Worm (Caenorhabditis elegans) whole organism, L1 larva: Measurements from ENCODE around the gene ilys-6.

Experiments
- C04F5.9 ChIP-seq: sonication (generic microtip); optimal IDR thresholded peaks from 2 replicates; lab custom pipeline; 2016; ENCODE audit warnings: missing genetic modification characterization, missing compliant biosample characterization
- C16A3.4 ChIP-seq: fragments of 150-350 bp; optimal IDR thresholded peaks from 2 replicates; lab custom pipeline; 2014; ENCODE audit warnings: missing biosample characterization, missing genetic modification characterization
- F16B12.6 ChIP-seq: fragments of 150-350 bp; optimal IDR thresholded peaks from 2 replicates; lab custom pipeline; 2014; ENCODE audit warnings: missing biosample characterization, missing genetic modification characterization
- aha-1 ChIP-seq: fragments of 150-350 bp; optimal IDR thresholded peaks from 2 replicates; lab custom pipeline; 2014; ENCODE audit warnings: missing biosample characterization, missing genetic modification characterization
- aly-2 ChIP-seq: fragments of 150-350 bp; optimal IDR thresholded peaks from 2 replicates; lab custom pipeline; 2014; ENCODE audit warnings: missing biosample characterization, missing genetic modification characterization
- ceh-8 ChIP-seq: fragments of 200-800 bp; sonication (Bioruptor generic); optimal IDR thresholded peaks from 2 replicates; lab custom pipeline; 2018; ENCODE audit warnings: mild to moderate bottlenecking, missing genetic modification characterization, moderate library complexity, missing compliant biosample characterization
- ceh-82 ChIP-seq, 3 experiments: fragments of 150-350 bp in 1 of 3; sonication (generic microtip) in 2 of 3; optimal IDR thresholded peaks; 2 replicates each; lab custom pipeline; 2014 to 2017; ENCODE audit warnings: missing biosample characterization in 3 of 3, missing genetic modification characterization in 3 of 3
- ceh-88 ChIP-seq: fragments of 200-800 bp; sonication (Bioruptor generic); IDR thresholded peaks from 2 replicates; pipeline ENCODE4 v1.3.6; 2022; ENCODE audit warnings: missing genetic modification characterization, missing compliant biosample characterization
- ceh-90 ChIP-seq: sonication (generic microtip); optimal IDR thresholded peaks from 2 replicates; lab custom pipeline; 2016; ENCODE audit warnings: missing genetic modification characterization, missing compliant biosample characterization
- ces-1 ChIP-seq: fragments of 150-350 bp; optimal IDR thresholded peaks from 2 replicates; lab custom pipeline; 2014; ENCODE audit warnings: missing biosample characterization, missing genetic modification reagents, missing genetic modification characterization
- dpl-1 ChIP-seq, 3 experiments: fragments of 150-350 bp in 2 of 3; sonication (generic microtip) in 1 of 3; optimal IDR thresholded peaks; 2 replicates each; lab custom pipeline; 2014 to 2017; ENCODE audit warnings: missing biosample characterization in 3 of 3, missing genetic modification characterization in 3 of 3, missing genetic modification reagents in 3 of 3
- dsc-1 ChIP-seq: sonication (generic microtip); optimal IDR thresholded peaks from 2 replicates; lab custom pipeline; 2016; ENCODE audit warnings: mild to moderate bottlenecking, missing genetic modification characterization, missing compliant biosample characterization
- efl-3 ChIP-seq: fragments of 200-800 bp; sonication (Bioruptor generic); optimal IDR thresholded peaks from 2 replicates; lab custom pipeline; 2018; ENCODE audit warnings: mild to moderate bottlenecking, missing genetic modification characterization, missing compliant biosample characterization
- egl-13 ChIP-seq: sonication (generic microtip); optimal IDR thresholded peaks from 2 replicates; lab custom pipeline; 2016; ENCODE audit warnings: missing genotype, missing genetic modification reagents, missing genetic modification characterization, missing compliant biosample characterization
- elt-2 ChIP-seq: sonication (generic microtip); optimal IDR thresholded peaks from 2 replicates; lab custom pipeline; 2016; ENCODE audit warnings: missing genetic modification characterization, mild to moderate bottlenecking, inconsistent platforms, missing compliant biosample characterization, missing genetic modification reagents
- ets-5 ChIP-seq: fragments of 200-800 bp; sonication (Bioruptor generic); IDR thresholded peaks from 2 replicates; pipeline ENCODE4 v1.3.6; 2022; ENCODE audit warnings: missing genetic modification characterization, missing compliant biosample characterization
- fkh-10 ChIP-seq: sonication (generic microtip); optimal IDR thresholded peaks from 2 replicates; lab custom pipeline; 2017; ENCODE audit warnings: missing biosample characterization, missing genetic modification reagents, missing genetic modification characterization
- fkh-4 ChIP-seq: sonication (generic microtip); optimal IDR thresholded peaks from 2 replicates; lab custom pipeline; 2016; ENCODE audit warnings: missing compliant biosample characterization, missing genetic modification characterization, borderline replicate concordance
- fkh-8 ChIP-seq: sonication (generic microtip); optimal IDR thresholded peaks from 2 replicates; lab custom pipeline; 2016; ENCODE audit warnings: mild to moderate bottlenecking, missing genetic modification characterization, missing compliant biosample characterization
- fos-1 ChIP-seq: fragments of 150-350 bp; optimal IDR thresholded peaks from 2 replicates; lab custom pipeline; 2014; ENCODE audit warnings: missing biosample characterization, missing genetic modification characterization
- hlh-17 ChIP-seq: fragments of 200-800 bp; sonication (Bioruptor generic); optimal IDR thresholded peaks from 2 replicates; lab custom pipeline; 2018; ENCODE audit warnings: missing genetic modification characterization, mild to moderate bottlenecking, missing compliant biosample characterization, moderate library complexity, borderline replicate concordance
- hlh-4 ChIP-seq: sonication (generic microtip); optimal IDR thresholded peaks from 2 replicates; lab custom pipeline; 2016; ENCODE audit warnings: mild to moderate bottlenecking, missing genetic modification characterization, missing compliant biosample characterization
- isw-1 ChIP-seq: fragments of 200-800 bp; sonication (Bioruptor generic); IDR thresholded peaks from 2 replicates; pipeline ENCODE4 v1.3.6; 2022; ENCODE audit warnings: missing genetic modification characterization, missing compliant biosample characterization
- jun-1 ChIP-seq: fragments of 150-350 bp; optimal IDR thresholded peaks from 2 replicates; lab custom pipeline; 2014; ENCODE audit warnings: missing biosample characterization, missing genetic modification reagents, missing genetic modification characterization
- lin-13 ChIP-seq: fragments of 150-350 bp; optimal IDR thresholded peaks from 2 replicates; lab custom pipeline; 2014; ENCODE audit warnings: missing biosample characterization, missing genetic modification reagents, missing genetic modification characterization
- lin-39 ChIP-seq: fragments of 150-350 bp; optimal IDR thresholded peaks from 2 replicates; lab custom pipeline; 2014; ENCODE audit warnings: missing biosample characterization, missing genetic modification reagents, missing genetic modification characterization
- lir-3 ChIP-seq: sonication (generic microtip); optimal IDR thresholded peaks from 2 replicates; lab custom pipeline; 2016; ENCODE audit warnings: mild to moderate bottlenecking, missing genetic modification characterization, moderate library complexity, missing compliant biosample characterization; ENCODE audit not compliant: poor library complexity
- lsy-2 ChIP-seq, 2 experiments: fragments of 150-350 bp; optimal IDR thresholded peaks; 2 replicates each; lab custom pipeline; 2014; ENCODE audit warnings: missing biosample characterization in 2 of 2, missing genetic modification characterization in 2 of 2
- mab-9 ChIP-seq: fragments of 200-800 bp; sonication (Bioruptor generic); IDR thresholded peaks from 2 replicates; pipeline ENCODE4 v1.3.6; 2022; ENCODE audit warnings: missing genetic modification reagents, missing genetic modification characterization, missing compliant biosample characterization
- mef-2 ChIP-seq: fragments of 150-350 bp; optimal IDR thresholded peaks from 2 replicates; lab custom pipeline; 2014; ENCODE audit warnings: missing biosample characterization, missing genetic modification characterization
- mep-1 ChIP-seq: fragments of 150-350 bp; optimal IDR thresholded peaks from 2 replicates; lab custom pipeline; 2014; ENCODE audit warnings: missing biosample characterization, missing genetic modification characterization
- nhr-11 ChIP-seq: fragments of 150-350 bp; optimal IDR thresholded peaks from 2 replicates; lab custom pipeline; 2014; ENCODE audit warnings: missing biosample characterization, missing genetic modification characterization
- nhr-12 ChIP-seq: sonication (generic microtip); optimal IDR thresholded peaks from 2 replicates; lab custom pipeline; 2017; ENCODE audit warnings: missing biosample characterization, missing genetic modification characterization
- nhr-19 ChIP-seq: fragments of 200-800 bp; sonication (Bioruptor generic); conservative IDR thresholded peaks from 2 replicates; pipeline ENCODE4 v1.3.6; 2022; ENCODE audit warnings: missing genetic modification characterization, missing compliant biosample characterization
- nhr-237 ChIP-seq: fragments of 150-350 bp; optimal IDR thresholded peaks from 2 replicates; lab custom pipeline; 2014; ENCODE audit warnings: missing biosample characterization, missing genetic modification characterization
- nhr-47 ChIP-seq: sonication (generic microtip); optimal IDR thresholded peaks from 2 replicates; lab custom pipeline; 2016; ENCODE audit warnings: mild to moderate bottlenecking, missing genetic modification characterization, moderate library complexity, missing compliant biosample characterization
- nhr-77 ChIP-seq: fragments of 150-350 bp; optimal IDR thresholded peaks from 2 replicates; lab custom pipeline; 2014; ENCODE audit warnings: missing biosample characterization, missing genetic modification characterization
- nhr-84 ChIP-seq: sonication (generic microtip); optimal IDR thresholded peaks from 2 replicates; lab custom pipeline; 2017; ENCODE audit warnings: missing biosample characterization, missing genetic modification characterization
- nhr-85 ChIP-seq: sonication (generic microtip); peaks from one replicate; lab custom pipeline; 2016; ENCODE audit warnings: missing genetic modification characterization, inconsistent platforms, missing compliant biosample characterization
- rnt-1 ChIP-seq: sonication (generic microtip); optimal IDR thresholded peaks from 2 replicates; lab custom pipeline; 2016; ENCODE audit warnings: mild to moderate bottlenecking, missing genetic modification characterization, moderate library complexity, missing compliant biosample characterization
- skn-1 ChIP-seq: fragments of 150-350 bp; optimal IDR thresholded peaks from 2 replicates; lab custom pipeline; 2014; ENCODE audit warnings: missing biosample characterization, missing genetic modification characterization
- sox-4 ChIP-seq: sonication (generic microtip); optimal IDR thresholded peaks from 2 replicates; lab custom pipeline; 2016; ENCODE audit warnings: missing genetic modification characterization, missing compliant biosample characterization
- sup-37 ChIP-seq: fragments of 200-800 bp; sonication (Bioruptor generic); optimal IDR thresholded peaks from 2 replicates; lab custom pipeline; 2018; ENCODE audit warnings: mild to moderate bottlenecking, missing genetic modification characterization, missing compliant biosample characterization
- swsn-7 ChIP-seq: sonication (generic microtip); optimal IDR thresholded peaks from 2 replicates; lab custom pipeline; 2016; ENCODE audit warnings: missing genetic modification characterization, missing compliant biosample characterization
- tbx-2 ChIP-seq: sonication (generic microtip); optimal IDR thresholded peaks from 2 replicates; lab custom pipeline; 2016; ENCODE audit warnings: missing genetic modification characterization, missing compliant biosample characterization
- unc-30 ChIP-seq: sonication (generic microtip); optimal IDR thresholded peaks from 2 replicates; lab custom pipeline; 2017; ENCODE audit warnings: missing biosample characterization, missing genetic modification characterization
- unc-98 ChIP-seq: fragments of 200-800 bp; sonication (Bioruptor generic); IDR thresholded peaks from 2 replicates; pipeline ENCODE4 v1.3.6; 2022; ENCODE audit warnings: missing genetic modification characterization, missing compliant biosample characterization
- vab-15 ChIP-seq: sonication (generic microtip); optimal IDR thresholded peaks from 2 replicates; lab custom pipeline; 2017; ENCODE audit warnings: missing genotype, mild to moderate bottlenecking, missing genetic modification characterization, missing compliant biosample characterization
- xbp-1 ChIP-seq: sonication (generic microtip); optimal IDR thresholded peaks from 2 replicates; lab custom pipeline; 2016; ENCODE audit warnings: missing genetic modification characterization, missing compliant biosample characterization
- ztf-11 ChIP-seq, 2 experiments: sonication (generic microtip); optimal IDR thresholded peaks; 2 replicates each; lab custom pipeline; 2016 to 2017; ENCODE audit warnings: missing genetic modification characterization in 2 of 2, missing biosample characterization in 1 of 2, missing compliant biosample characterization in 1 of 2

Gene ilys-6

ce11 chrIV:4093087-4093486, 29.6 kb upstream of the ilys-6 start (continued):
- TF ChIP-seq nhr-237 (tag; lab: Kevin White, UChicago) (peak; percentile 1), dpl-1 (GFP tag; optimal IDR thresholded peaks at IDR 0.05; lab: Kevin White, UChicago) (peak; percentile 21 to 58 (median 55)), ces-1 (GFP tag; lab: Kevin White, UChicago) (no peak), ceh-8 (no peak), jun-1 (peak; percentile 76), skn-1 (tag; lab: Kevin White, UChicago) (peak; percentile 76), unc-30 (tag; lab: Kevin White, UChicago) (no peak), isw-1 (GFP tag; lab: Robert Waterston, UW) (peak; percentile 71), rnt-1 (tag; lab: Kevin White, UChicago) (peak; percentile 80), nhr-77 (tag; lab: Kevin White, UChicago) (peak; percentile 3), hlh-4 (tag; lab: Kevin White, UChicago) (no peak), mep-1 (tag; lab: Kevin White, UChicago) (peak; percentile 67), vab-15 (tag; lab: Kevin White, UChicago) (no peak), fkh-8 (tag; lab: Kevin White, UChicago) (peak; percentile 74), aly-2 (tag; lab: Kevin White, UChicago) (peak; percentile 19), mef-2 (tag; lab: Kevin White, UChicago) (peak; percentile 67), F16B12.6 (tag; lab: Kevin White, UChicago) (peak; percentile 46), efl-3 (GFP tag; lab: Kevin White, UChicago) (no peak), lin-39 (tag; lab: Kevin White, UChicago) (peak; percentile 53), nhr-11 (tag; lab: Kevin White, UChicago) (peak; percentile 40), lsy-2 (tag; optimal IDR thresholded peaks at IDR 0.05; lab: Kevin White, UChicago) (peak; percentile 75 to 77), C04F5.9 (tag; lab: Kevin White, UChicago) (peak; percentile 17), lin-13 (GFP tag; lab: Kevin White, UChicago) (peak; percentile 32), elt-2 (tag; lab: Kevin White, UChicago) (peak; percentile 24), nhr-47 (peak; percentile 87), fkh-4 (no peak), ceh-88 (GFP tag; lab: Robert Waterston, UW) (peak; percentile 64), swsn-7 (tag; lab: Kevin White, UChicago) (peak; percentile 88), ets-5 (GFP tag; lab: Robert Waterston, UW) (no peak), nhr-85 (tag; lab: Kevin White, UChicago) (peak; percentile 90)

ce11 chrIV:4085787-4086262, 22.4 kb upstream of the ilys-6 start, which contains the start of gene C35B1.2:
Gene C35B1.2, plus strand, starts transcription at chrIV:4086212.
- TF ChIP-seq fkh-4 (no peak), mep-1 (tag; lab: Kevin White, UChicago) (peak; percentile 43), C16A3.4 (tag; lab: Kevin White, UChicago) (no peak), sup-37 (no peak), hlh-17 (GFP tag; lab: Kevin White, UChicago) (no peak), fos-1 (tag; lab: Kevin White, UChicago) (no peak), swsn-7 (tag; lab: Kevin White, UChicago) (peak; percentile 24), hlh-4 (tag; lab: Kevin White, UChicago) (no peak), dsc-1 (tag; lab: Kevin White, UChicago) (peak; percentile 29), rnt-1 (tag; lab: Kevin White, UChicago) (no peak), ceh-88 (GFP tag; lab: Robert Waterston, UW) (no peak), unc-98 (GFP tag; lab: Robert Waterston, UW) (no peak), nhr-77 (tag; lab: Kevin White, UChicago) (no peak), fkh-10 (GFP tag; lab: Kevin White, UChicago) (no peak), fkh-8 (tag; lab: Kevin White, UChicago) (no peak), aha-1 (no peak), ceh-90 (tag; lab: Kevin White, UChicago) (peak; percentile 24), mab-9 (GFP tag; lab: Robert Waterston, UW) (no peak), nhr-12 (tag; lab: Kevin White, UChicago) (no peak), lin-39 (tag; lab: Kevin White, UChicago) (peak; percentile 28), nhr-47 (peak; percentile 43), nhr-84 (tag; lab: Kevin White, UChicago) (no peak), nhr-19 (GFP tag; lab: Robert Waterston, UW) (no peak), xbp-1 (tag; lab: Kevin White, UChicago) (peak; percentile 29), tbx-2 (tag; lab: Kevin White, UChicago) (no peak), egl-13 (tag; lab: Kevin White, UChicago) (no peak), ets-5 (GFP tag; lab: Robert Waterston, UW) (no peak), ceh-82 (tag; optimal IDR thresholded peaks at IDR 0.05; lab: Kevin White, UChicago) (no peak), jun-1 (no peak), lir-3 (tag; lab: Kevin White, UChicago) (no peak), sox-4 (tag; lab: Kevin White, UChicago) (no peak), lsy-2 (tag; optimal IDR thresholded peaks at IDR 0.05; lab: Kevin White, UChicago) (peak; percentile 43 to 48), skn-1 (tag; lab: Kevin White, UChicago) (no peak), ztf-11 (tag; optimal IDR thresholded peaks at IDR 0.05; lab: Kevin White, UChicago) (no peak)
